Worm (Caenorhabditis elegans): Measurements from ENCODE around the gene T16H12.3.

Gene T16H12.3

DNA sequence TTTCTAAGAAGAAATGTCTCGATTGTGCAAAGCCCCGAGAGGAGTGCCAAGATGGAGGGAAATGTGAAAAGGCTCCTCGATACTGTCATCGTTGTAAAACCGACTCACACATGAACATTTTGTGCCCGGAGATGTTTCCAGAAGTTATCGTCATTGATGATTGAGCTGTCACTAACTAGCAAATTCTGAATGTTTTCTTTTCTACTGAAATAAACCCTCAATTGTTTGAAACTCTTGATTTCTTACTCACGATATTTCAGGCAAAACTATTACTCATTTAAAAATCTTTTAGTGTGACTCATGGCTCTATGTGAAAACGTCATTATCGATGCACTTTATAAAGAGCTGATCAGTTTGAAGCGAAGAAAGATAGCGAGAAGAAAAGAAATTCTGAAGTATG, 2.0 kb upstream of the T16H12.3 start, which contains the start of gene T16H12.13:
TSS of gene T16H12.13 (plus strand) at position 301 of the 400 bp plus-strand sequence.
- TF ChIP-seq cebp-2 (GFP tag; IDR thresholded peaks at IDR 0.05) (no peak), zim-3 (tag; optimal IDR thresholded peaks at IDR 0.05) (no peak), somi-1 (GFP tag; optimal IDR thresholded peaks at IDR 0.05) (no peak), hsf-1 (GFP tag; IDR thresholded peaks at IDR 0.05) (no peak), F22D6.2 (tag; optimal IDR thresholded peaks at IDR 0.05) (no peak), ztf-28 (GFP tag; IDR thresholded peaks at IDR 0.05) (no peak), snpc-1.3 (tag; optimal IDR thresholded peaks at IDR 0.05; ENCODE audit: insufficient read depth) (no peak), him-1 (tag; optimal IDR thresholded peaks at IDR 0.05) (no peak), xnd-1 (tag; optimal IDR thresholded peaks at IDR 0.05) (no peak), zfh-2 (GFP tag; conservative IDR thresholded peaks at IDR 0.05) (no peak), ztf-26 (tag; optimal IDR thresholded peaks at IDR 0.05) (no peak), ccch-3 (GFP tag; optimal IDR thresholded peaks at IDR 0.05) (no peak), ceh-40 (GFP tag; IDR thresholded peaks at IDR 0.05) (no peak), ama-1 (optimal IDR thresholded peaks at IDR 0.05) (no peak), ama-1 (GFP tag; optimal IDR thresholded peaks at IDR 0.05) (no peak), C06A6.2 (GFP tag; conservative IDR thresholded peaks at IDR 0.05) (no peak), ztf-3 (GFP tag; optimal IDR thresholded peaks at IDR 0.05) (no peak), chd-7 (tag; optimal IDR thresholded peaks at IDR 0.05) (no peak), lin-35 (GFP tag; optimal IDR thresholded peaks at IDR 0.05) (no peak), F10E7.11 (tag; optimal IDR thresholded peaks at IDR 0.05) (no peak)

DNA sequence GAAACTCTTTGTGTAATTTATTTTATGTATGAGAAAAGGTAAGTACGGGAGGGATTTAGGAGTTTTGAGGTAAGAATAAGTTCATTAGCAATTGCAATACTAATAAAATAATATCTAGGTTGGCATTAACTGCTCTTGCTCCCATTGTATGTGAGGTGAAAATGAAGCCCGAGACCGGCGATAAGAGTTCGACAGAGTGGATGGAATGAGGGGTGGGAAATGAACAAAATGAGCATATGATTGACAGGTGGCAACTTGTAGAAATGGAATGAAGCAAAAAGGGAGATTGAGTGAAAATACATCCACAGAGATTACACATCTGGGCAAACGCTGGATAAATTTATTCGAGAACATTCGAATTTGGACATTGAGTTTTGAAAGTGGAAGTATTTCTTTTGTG, 4.3 kb downstream of the T16H12.3 start:
- TF ChIP-seq dpl-1 (GFP tag; optimal IDR thresholded peaks at IDR 0.05), result no peak
- TF ChIP-seq nhr-80 (tag; optimal IDR thresholded peaks at IDR 0.05), result peak; percentile 34
- TF ChIP-seq unc-62 (GFP tag; optimal IDR thresholded peaks at IDR 0.05), result peak; percentile 8
- TF ChIP-seq let-607 (tag; optimal IDR thresholded peaks at IDR 0.05), result peak in 1 of 2 experiments; percentile 68
- no peak for TF ChIP-seq ceh-58 (GFP tag; IDR thresholded peaks at IDR 0.05)
- no peak for TF ChIP-seq lsl-1 (GFP tag; optimal IDR thresholded peaks at IDR 0.05)

DNA sequence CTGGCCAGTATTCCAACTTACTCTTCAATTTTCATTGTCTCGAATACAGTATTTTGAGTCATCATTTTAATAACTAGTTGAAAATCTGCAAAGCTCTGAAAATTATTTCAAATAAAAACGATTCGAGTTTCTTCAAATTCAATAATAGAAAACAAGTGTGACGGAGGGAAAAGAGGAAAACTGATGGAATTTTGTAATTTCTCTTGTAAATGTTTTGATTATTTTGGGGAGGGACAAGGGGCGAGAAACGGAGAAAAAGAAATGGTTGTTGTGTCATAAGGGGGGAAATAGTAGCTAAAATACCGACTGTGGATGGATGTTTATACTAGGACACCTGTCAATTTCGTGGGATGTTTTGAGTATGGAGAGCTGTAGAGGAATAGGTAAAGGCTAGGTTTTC, 4.9 kb downstream of the T16H12.3 start, which contains the start of gene T16G12.9:
TSS of gene T16G12.9 (minus strand) at position 101 of the 400 bp plus-strand sequence.
- TF ChIP-seq attf-6 (GFP tag; IDR thresholded peaks at IDR 0.05) (no peak), F52B5.7 (tag; optimal IDR thresholded peaks at IDR 0.05) (no peak), ama-1 (optimal IDR thresholded peaks at IDR 0.05) (no peak), ama-1 (GFP tag; optimal IDR thresholded peaks at IDR 0.05) (no peak), B0035.1 (tag; optimal IDR thresholded peaks at IDR 0.05) (no peak), T07F8.4 (tag; optimal IDR thresholded peaks at IDR 0.05) (no peak)

ce11 chrIII:10076042-10076441, 7.0 kb downstream of the T16H12.3 start:
- TF ChIP-seq nfyb-1 (GFP tag; IDR thresholded peaks at IDR 0.05), result peak; percentile 86
- no peak for TF ChIP-seq ceh-40 (GFP tag; IDR thresholded peaks at IDR 0.05)
- TF ChIP-seq him-1 (tag; optimal IDR thresholded peaks at IDR 0.05), result peak; percentile 30
- TF ChIP-seq chd-7 (tag; optimal IDR thresholded peaks at IDR 0.05), result no peak

- TF ChIP-seq lin-35 (GFP tag; optimal IDR thresholded peaks at IDR 0.05) (no peak), B0019.2 (GFP tag; conservative IDR thresholded peaks at IDR 0.05) (no peak), T07F8.4 (tag; optimal IDR thresholded peaks at IDR 0.05) (no peak), atf-7 (tag; optimal IDR thresholded peaks at IDR 0.05) (no peak), nfyb-1 (GFP tag; IDR thresholded peaks at IDR 0.05) (no peak), ceh-40 (GFP tag; IDR thresholded peaks at IDR 0.05) (no peak), ztf-25 (GFP tag; IDR thresholded peaks at IDR 0.05) (no peak), ceh-27 (GFP tag; optimal IDR thresholded peaks at IDR 0.05) (no peak), bed-1 (GFP tag; IDR thresholded peaks at IDR 0.05) (no peak), lin-54 (GFP tag; optimal IDR thresholded peaks at IDR 0.05) (no peak), tbp1 (GFP tag; optimal IDR thresholded peaks at IDR 0.05) (no peak), hlh-26 (GFP tag; conservative IDR thresholded peaks at IDR 0.05) (no peak), ztf-22 (GFP tag; optimal IDR thresholded peaks at IDR 0.05) (no peak), mel-28 (tag; optimal IDR thresholded peaks at IDR 0.05; ENCODE audit: borderline replicate concordance) (no peak), hlh-12 (tag; optimal IDR thresholded peaks at IDR 0.05) (no peak), ceh-100 (GFP tag; IDR thresholded peaks at IDR 0.05) (no peak), F39B2.1 (GFP tag; IDR thresholded peaks at IDR 0.05) (no peak)
Measured at ce11 chrIII:10069278-10069677, 13.8 kb downstream of the T16H12.3 start, which contains the start of gene T16G12.6. Gene T16G12.6, plus strand, starts transcription at chrIII:10069578.

All from whole organism, young adult.